Fruit fly (Drosophila melanogaster) whole organism, prepupa: ENCODE data around the gene Vps15.

Source experiments
- CG1621 ChIP-seq: fragments of 200-800 bp; sonication (Bioruptor generic); optimal IDR thresholded peaks from 3 replicates; lab custom pipeline; 2018; ENCODE audit warnings: missing biosample characterization, mild to moderate bottlenecking, missing genetic modification characterization
- CG7368 ChIP-seq: fragments of 200-800 bp; sonication (Bioruptor generic); optimal IDR thresholded peaks from 3 replicates; lab custom pipeline; 2016; ENCODE audit warnings: missing biosample characterization, missing genetic modification characterization
- Hr38 ChIP-seq: sonication (Bioruptor generic); optimal IDR thresholded peaks from 2 replicates; lab custom pipeline; 2016; ENCODE audit warnings: missing biosample characterization, missing genetic modification characterization
- Hr4 ChIP-seq: fragments of 200-800 bp; sonication (Bioruptor generic); optimal IDR thresholded peaks from 3 replicates; lab custom pipeline; 2016; ENCODE audit warnings: missing biosample characterization, missing genetic modification characterization
- eg ChIP-seq: fragments of 200-800 bp; sonication (Bioruptor generic); IDR thresholded peaks from 3 replicates; pipeline ENCODE4 v1.3.6; 2022; ENCODE audit warnings: missing biosample characterization, missing genetic modification characterization
- pdm3 ChIP-seq: fragments of 200-800 bp; sonication (Bioruptor generic); optimal IDR thresholded peaks from 3 replicates; lab custom pipeline; 2016; ENCODE audit warnings: missing biosample characterization, missing genetic modification characterization

dm6 chr3R:9264042-9264441 lies 18.4 kb upstream of the Vps15 start, which contains the start of gene sage:
- TF ChIP-seq eg (GFP tag; lab: Robert Waterston, UW) (no peak), Hr38 (GFP tag; lab: Kevin White, UChicago) (no peak), CG1621 (tag; lab: Kevin White, UChicago) (no peak), pdm3 (GFP tag; lab: Kevin White, UChicago) (no peak), Hr4 (GFP tag; lab: Kevin White, UChicago) (no peak), CG7368 (GFP tag; lab: Kevin White, UChicago) (no peak)
